Worm (Caenorhabditis elegans): ENCODE results near the gene apm-3.

Gene apm-3

ce11 chrX:927632-928031 lies 27.1 kb upstream of the apm-3 start:
- no peak for TF ChIP-seq aly-2 (tag; optimal IDR thresholded peaks at IDR 0.05)
- TF ChIP-seq blmp-1 (tag; optimal IDR thresholded peaks at IDR 0.05; ENCODE audit: insufficient read depth) = peak; percentile 51
- TF ChIP-seq nhr-129 (tag; optimal IDR thresholded peaks at IDR 0.05) = peak; percentile 7
- no peak for TF ChIP-seq nhr-10 (tag; optimal IDR thresholded peaks at IDR 0.05)
- peak; percentile 8 for TF ChIP-seq sma-9 (GFP tag; optimal IDR thresholded peaks at IDR 0.05)
- no peak for TF ChIP-seq sma-9 (tag; optimal IDR thresholded peaks at IDR 0.05)

ce11 chrX:932874-933273 lies 21.9 kb upstream of the apm-3 start:
- TF ChIP-seq zag-1 (tag; optimal IDR thresholded peaks at IDR 0.05) = peak; percentile 52
- TF ChIP-seq unc-55 (GFP tag; optimal IDR thresholded peaks at IDR 0.05) = peak; percentile 72
- TF ChIP-seq ztf-11 (tag; optimal IDR thresholded peaks at IDR 0.05) = no peak
- TF ChIP-seq nhr-129 (tag; optimal IDR thresholded peaks at IDR 0.05) = peak; percentile 54
- TF ChIP-seq crh-2 (tag; optimal IDR thresholded peaks at IDR 0.05) = peak; percentile 51
- no peak for TF ChIP-seq ceh-16 (tag; optimal IDR thresholded peaks at IDR 0.05)
- no peak for TF ChIP-seq fos-1 (tag; optimal IDR thresholded peaks at IDR 0.05)
- peak in 1 of 2 experiments; percentile 40 for TF ChIP-seq lsy-2 (tag; optimal IDR thresholded peaks at IDR 0.05)
- peak in 1 of 2 experiments; percentile 57 for TF ChIP-seq mdl-1 (tag; optimal IDR thresholded peaks at IDR 0.05)
- TF ChIP-seq C34F6.9 (tag; optimal IDR thresholded peaks at IDR 0.05) = peak; percentile 43

ce11 chrX:933504-933903 lies 21.3 kb upstream of the apm-3 start, which contains the start of gene F35H12.1:
F35H12.1 (plus strand) TSS chrX:933804.
- TF ChIP-seq dmd-4 (tag; optimal IDR thresholded peaks at IDR 0.05) (no peak), zag-1 (tag; optimal IDR thresholded peaks at IDR 0.05) (no peak), elt-3 (tag; optimal IDR thresholded peaks at IDR 0.05) (no peak), aly-2 (tag; optimal IDR thresholded peaks at IDR 0.05) (no peak), nhr-237 (tag; optimal IDR thresholded peaks at IDR 0.05) (no peak), unc-55 (GFP tag; optimal IDR thresholded peaks at IDR 0.05) (no peak), Y55F3AM.14 (GFP tag; optimal IDR thresholded peaks at IDR 0.05) (no peak), C34F6.9 (tag; optimal IDR thresholded peaks at IDR 0.05) (no peak), ztf-11 (tag; optimal IDR thresholded peaks at IDR 0.05) (no peak), skn-1 (tag; optimal IDR thresholded peaks at IDR 0.05) (no peak)

- TF ChIP-seq snpc-4 (tag; optimal IDR thresholded peaks at IDR 0.05) = peak; percentile 73
- no peak for TF ChIP-seq crh-2 (tag; optimal IDR thresholded peaks at IDR 0.05)
Measured at ce11 chrX:936013-936412, 18.8 kb upstream of the apm-3 start.

ce11 chrX:938269-938883 lies 16.4 kb upstream of the apm-3 start, which contains the start of gene F53H8.3:
F53H8.3 (plus strand) TSS chrX:938543.
- TF ChIP-seq fos-1 (tag; optimal IDR thresholded peaks at IDR 0.05) (peak; percentile 75), skn-1 (tag; optimal IDR thresholded peaks at IDR 0.05) (no peak), ceh-82 (tag; optimal IDR thresholded peaks at IDR 0.05) (no peak), mab-5 (tag; optimal IDR thresholded peaks at IDR 0.05) (no peak), nhr-10 (tag; optimal IDR thresholded peaks at IDR 0.05) (no peak), zag-1 (tag; optimal IDR thresholded peaks at IDR 0.05) (no peak), sma-9 (GFP tag; optimal IDR thresholded peaks at IDR 0.05) (no peak), sma-9 (tag; optimal IDR thresholded peaks at IDR 0.05) (no peak)

- TF ChIP-seq sma-3 (GFP tag; optimal IDR thresholded peaks at IDR 0.05) = peak; percentile 2
- no peak for TF ChIP-seq ceh-16 (tag; optimal IDR thresholded peaks at IDR 0.05)
- no peak for TF ChIP-seq R02D3.7 (tag; optimal IDR thresholded peaks at IDR 0.05)
- TF ChIP-seq nhr-23 (tag; optimal IDR thresholded peaks at IDR 0.05) = no peak
- TF ChIP-seq unc-62 (GFP tag; optimal IDR thresholded peaks at IDR 0.05) = no peak
- peak; percentile 64 for TF ChIP-seq crh-2 (tag; optimal IDR thresholded peaks at IDR 0.05)
- no peak for TF ChIP-seq mab-5 (tag; optimal IDR thresholded peaks at IDR 0.05)
- TF ChIP-seq lin-13 (GFP tag; optimal IDR thresholded peaks at IDR 0.05) = no peak
- no peak for TF ChIP-seq Y55F3AM.14 (GFP tag; optimal IDR thresholded peaks at IDR 0.05)
- peak; percentile 25 for TF ChIP-seq fos-1 (tag; optimal IDR thresholded peaks at IDR 0.05)
- no peak for TF ChIP-seq ceh-82 (tag; optimal IDR thresholded peaks at IDR 0.05)
- TF ChIP-seq aly-2 (tag; optimal IDR thresholded peaks at IDR 0.05) = no peak
Measured at ce11 chrX:945669-946068, 9.1 kb upstream of the apm-3 start.

- TF ChIP-seq alr-1 (tag; optimal IDR thresholded peaks at IDR 0.05) (no peak), nhr-237 (tag; optimal IDR thresholded peaks at IDR 0.05) (no peak), ceh-82 (tag; optimal IDR thresholded peaks at IDR 0.05) (no peak), unc-62 (GFP tag; optimal IDR thresholded peaks at IDR 0.05) (no peak), zag-1 (tag; optimal IDR thresholded peaks at IDR 0.05) (no peak)
Measured at ce11 chrX:947885-948284, 6.9 kb upstream of the apm-3 start.
